Fruit fly (Drosophila melanogaster) whole organism, pupa: ENCODE measurements around the gene CG32263.

Experiments
- CG10348 ChIP-seq: fragments of 200-800 bp; sonication (Bioruptor generic); IDR thresholded peaks from 2 replicates; pipeline ENCODE4 v1.3.6; 2022; ENCODE audit warnings: missing biosample characterization, missing genetic modification characterization
- CG12605 ChIP-seq: fragments of 200-800 bp; sonication (Bioruptor generic); IDR thresholded peaks from 2 replicates; pipeline ENCODE4 v1.3.6; 2022; ENCODE audit warnings: missing biosample characterization, missing genetic modification characterization
- CG13204 ChIP-seq: fragments of 200-800 bp; sonication (Bioruptor generic); optimal IDR thresholded peaks from 2 replicates; lab custom pipeline; 2018; ENCODE audit warnings: missing biosample characterization, mild to moderate bottlenecking, missing genetic modification characterization, moderate library complexity
- CG14655 ChIP-seq: fragments of 200-800 bp; sonication (Bioruptor generic); optimal IDR thresholded peaks from 3 replicates; lab custom pipeline; 2017; ENCODE audit warnings: mild to moderate bottlenecking, missing biosample characterization, missing genetic modification reagents, missing genetic modification characterization
- CG15710 ChIP-seq: fragments of 200-800 bp; sonication (Bioruptor generic); optimal IDR thresholded peaks from 2 replicates; lab custom pipeline; 2018; ENCODE audit warnings: missing biosample characterization, mild to moderate bottlenecking, missing genetic modification characterization, moderate library complexity
- CG17806 ChIP-seq: fragments of 200-800 bp; sonication (Bioruptor generic); optimal IDR thresholded peaks from 2 replicates; lab custom pipeline; 2018; ENCODE audit warnings: missing biosample characterization, mild to moderate bottlenecking, missing genetic modification characterization, moderate library complexity
- CG32121 ChIP-seq: fragments of 200-800 bp; sonication (Bioruptor generic); IDR thresholded peaks from 2 replicates; pipeline ENCODE4 v1.3.6; 2022; ENCODE audit warnings: missing biosample characterization, missing genetic modification characterization
- CG34367 ChIP-seq: fragments of 200-800 bp; sonication (Bioruptor generic); optimal IDR thresholded peaks from 2 replicates; lab custom pipeline; 2018; ENCODE audit warnings: missing biosample characterization, mild to moderate bottlenecking, missing genetic modification characterization
- CG4496 ChIP-seq: fragments of 200-800 bp; sonication (Bioruptor generic); IDR thresholded peaks from 3 replicates; pipeline ENCODE4 v1.3.6; 2022; ENCODE audit warnings: missing biosample characterization, missing genetic modification characterization
- CG8159 ChIP-seq: fragments of 200-800 bp; sonication (Bioruptor generic); optimal IDR thresholded peaks from 3 replicates; lab custom pipeline; 2018; ENCODE audit warnings: missing biosample characterization, mild to moderate bottlenecking, missing genetic modification characterization, moderate library complexity
- CG8301 ChIP-seq: fragments of 200-800 bp; sonication (Bioruptor generic); optimal IDR thresholded peaks from 2 replicates; lab custom pipeline; 2018; ENCODE audit warnings: missing biosample characterization, mild to moderate bottlenecking, missing genetic modification characterization
- CG9948 ChIP-seq: fragments of 200-800 bp; sonication (Bioruptor generic); optimal IDR thresholded peaks from 2 replicates; lab custom pipeline; 2018; ENCODE audit warnings: missing biosample characterization, mild to moderate bottlenecking, missing genetic modification characterization, moderate library complexity
- D1 ChIP-seq: fragments of 200-800 bp; sonication (Bioruptor generic); optimal IDR thresholded peaks from 2 replicates; lab custom pipeline; 2018; ENCODE audit warnings: missing biosample characterization, mild to moderate bottlenecking, missing genetic modification characterization, moderate library complexity
- EcR ChIP-seq: fragments of 200-800 bp; sonication (Bioruptor generic); optimal IDR thresholded peaks from 3 replicates; lab custom pipeline; 2019; ENCODE audit warnings: missing biosample characterization, missing genetic modification characterization, mild to moderate bottlenecking, moderate library complexity, missing genetic modification reagents
- Ets98B ChIP-seq: fragments of 200-800 bp; sonication (Bioruptor generic); IDR thresholded peaks from 2 replicates; pipeline ENCODE4 v1.3.6; 2022; ENCODE audit warnings: missing biosample characterization, missing genetic modification characterization
- Pif1A ChIP-seq: fragments of 200-800 bp; sonication (Bioruptor generic); optimal IDR thresholded peaks from 3 replicates; lab custom pipeline; 2016; ENCODE audit warnings: missing biosample characterization, missing genetic modification characterization
- Pif1B ChIP-seq: fragments of 200-800 bp; sonication (Bioruptor generic); optimal IDR thresholded peaks from 3 replicates; lab custom pipeline; 2016; ENCODE audit warnings: missing biosample characterization, missing genetic modification characterization
- Snoo ChIP-seq: fragments of 200-800 bp; sonication (Bioruptor generic); optimal IDR thresholded peaks from 3 replicates; lab custom pipeline; 2017; ENCODE audit warnings: missing biosample characterization, mild to moderate bottlenecking, missing genetic modification characterization, inconsistent platforms
- fd96Ca ChIP-seq: fragments of 200-800 bp; sonication (Bioruptor generic); IDR thresholded peaks from 3 replicates; pipeline ENCODE4 v1.3.6; 2022; ENCODE audit warnings: missing biosample characterization, missing genetic modification characterization
- gl ChIP-seq: fragments of 200-800 bp; sonication (Bioruptor generic); optimal IDR thresholded peaks from 2 replicates; lab custom pipeline; 2018; ENCODE audit warnings: missing biosample characterization, mild to moderate bottlenecking, missing genetic modification characterization
- rn ChIP-seq: fragments of 200-800 bp; sonication (Bioruptor generic); IDR thresholded peaks from 2 replicates; pipeline ENCODE4 v1.3.6; 2022; ENCODE audit warnings: missing biosample characterization, missing genetic modification characterization

The CG32263 gene

dm6 chr3L:3772284-3772987 lies 38.5 kb downstream of the CG32263 start:
- TF ChIP-seq fd96Ca (GFP tag; lab: Robert Waterston, UW) (no peak), CG8159 (tag; lab: Kevin White, UChicago) (no peak), CG8301 (tag; lab: Kevin White, UChicago) (no peak), gl (tag; lab: Kevin White, UChicago) (no peak), CG34367 (no peak), CG9948 (no peak), CG17806 (tag; lab: Kevin White, UChicago) (no peak), CG4496 (GFP tag; lab: Robert Waterston, UW) (peak; percentile 60; the same call in 1 of the 3 replicates), D1 (tag; lab: Kevin White, UChicago) (no peak), EcR (GFP tag; lab: Kevin White, UChicago) (no peak), Ets98B (GFP tag; lab: Robert Waterston, UW) (peak; percentile 57; the same call in 1 of the 2 replicates), CG12605 (GFP tag; lab: Robert Waterston, UW) (no peak), Pif1B (GFP tag; lab: Kevin White, UChicago) (no peak), CG10348 (no peak), rn (GFP tag; lab: Robert Waterston, UW) (no peak), CG32121 (GFP tag; lab: Robert Waterston, UW) (peak; percentile 78), Snoo (no peak), CG15710 (tag; lab: Kevin White, UChicago) (no peak)

DNA sequence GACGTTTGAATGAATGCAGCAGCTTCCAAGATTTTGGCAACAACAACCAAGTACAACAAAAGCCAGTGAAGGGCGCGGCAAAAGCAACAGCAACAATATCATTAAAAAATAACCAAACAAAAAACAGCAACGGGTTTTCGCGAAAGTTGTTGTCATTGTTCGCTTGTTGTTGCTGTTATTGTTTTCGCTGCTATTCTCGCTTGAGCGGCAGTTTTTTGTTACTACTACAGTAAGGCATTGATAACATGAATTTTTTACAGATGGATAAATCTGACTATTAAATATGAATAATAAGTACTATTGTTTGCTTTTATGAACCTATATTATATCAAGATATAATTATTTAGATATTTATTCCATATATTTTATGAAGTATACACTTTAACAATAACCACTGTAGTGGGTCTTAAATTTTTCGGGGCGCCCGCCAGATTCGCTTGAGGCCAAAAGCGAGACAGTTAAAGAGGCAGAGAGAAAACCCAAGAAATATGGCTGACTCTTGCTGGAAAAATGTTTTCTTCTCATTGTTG lies 39.4 kb downstream of the CG32263 start:
- peak; percentile 87 for TF ChIP-seq Pif1B (GFP tag; lab: Kevin White, UChicago)
- TF ChIP-seq CG4496 (GFP tag; lab: Robert Waterston, UW), result peak; percentile 81
- TF ChIP-seq Ets98B (GFP tag; lab: Robert Waterston, UW), result peak; percentile 80
- TF ChIP-seq EcR (GFP tag; lab: Kevin White, UChicago), result peak; percentile 48
- TF ChIP-seq rn (GFP tag; lab: Robert Waterston, UW), result peak; percentile 70; the same call in 1 of the 2 replicates
- TF ChIP-seq D1 (tag; lab: Kevin White, UChicago), result peak; percentile 48
- peak; percentile 85 for TF ChIP-seq CG12605 (GFP tag; lab: Robert Waterston, UW)
- TF ChIP-seq CG8301 (tag; lab: Kevin White, UChicago), result peak; percentile 76
- peak; percentile 66 for TF ChIP-seq CG17806 (tag; lab: Kevin White, UChicago)
- peak; percentile 76 for TF ChIP-seq CG14655 (GFP tag; lab: Kevin White, UChicago)
- TF ChIP-seq CG13204, result peak; percentile 55
- TF ChIP-seq CG32121 (GFP tag; lab: Robert Waterston, UW), result peak; percentile 94
- TF ChIP-seq CG10348, result peak; percentile 32; the same call in 1 of the 2 replicates
- peak; percentile 77 for TF ChIP-seq fd96Ca (GFP tag; lab: Robert Waterston, UW)
- TF ChIP-seq CG8159 (tag; lab: Kevin White, UChicago), result peak; percentile 78
- TF ChIP-seq CG9948, result peak; percentile 71
- peak; percentile 77 for TF ChIP-seq CG15710 (tag; lab: Kevin White, UChicago)
- peak; percentile 76 for TF ChIP-seq Snoo
- TF ChIP-seq CG34367, result peak; percentile 41
- peak; percentile 81 for TF ChIP-seq Pif1A (GFP tag; lab: Kevin White, UChicago)
- peak; percentile 82 for TF ChIP-seq gl (tag; lab: Kevin White, UChicago)

DNA sequence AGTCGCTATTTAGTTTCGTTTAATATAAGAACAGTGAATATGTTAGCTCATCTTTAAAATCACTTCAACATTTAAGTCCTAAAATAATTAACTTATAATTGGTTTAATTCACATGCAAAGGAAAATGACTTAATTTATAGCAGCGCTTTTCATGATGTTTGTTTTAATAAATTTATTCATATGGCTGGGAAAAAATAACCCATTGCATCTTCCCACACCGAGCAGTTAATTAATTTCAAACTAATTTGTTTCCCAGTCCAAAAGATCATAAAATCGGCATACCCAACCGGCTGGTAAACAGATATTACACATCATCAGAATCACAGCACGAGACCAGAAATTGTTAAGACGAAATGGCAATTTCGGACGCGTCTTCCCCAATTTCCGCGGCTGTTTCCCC lies 40.1 kb downstream of the CG32263 start:
- no peak for TF ChIP-seq CG17806 (tag; lab: Kevin White, UChicago)
- TF ChIP-seq CG8301 (tag; lab: Kevin White, UChicago), result peak; percentile 32
- peak; percentile 26 for TF ChIP-seq CG14655 (GFP tag; lab: Kevin White, UChicago)
- TF ChIP-seq Pif1B (GFP tag; lab: Kevin White, UChicago), result no peak

dm6 chr3L:3769157-3769556 lies 41.8 kb downstream of the CG32263 start:
- 0 out of 3 replicates have a peak, but pooled peaks have one; percentile 18 for TF ChIP-seq CG4496 (GFP tag; lab: Robert Waterston, UW)
- no peak for TF ChIP-seq gl (tag; lab: Kevin White, UChicago)

dm6 chr3L:3767825-3768224 lies 43.1 kb downstream of the CG32263 start:
- TF ChIP-seq Snoo (peak; percentile 4), CG12605 (GFP tag; lab: Robert Waterston, UW) (no peak), fd96Ca (GFP tag; lab: Robert Waterston, UW) (peak; percentile 24; the same call in 1 of the 3 replicates), CG10348 (no peak), CG4496 (GFP tag; lab: Robert Waterston, UW) (peak; percentile 49; the same call in 1 of the 3 replicates), D1 (tag; lab: Kevin White, UChicago) (no peak), CG8301 (tag; lab: Kevin White, UChicago) (no peak), Ets98B (GFP tag; lab: Robert Waterston, UW) (no peak), CG8159 (tag; lab: Kevin White, UChicago) (no peak), CG17806 (tag; lab: Kevin White, UChicago) (no peak), rn (GFP tag; lab: Robert Waterston, UW) (0 out of 2 replicates have a peak, but pooled peaks have one; percentile 3)

DNA sequence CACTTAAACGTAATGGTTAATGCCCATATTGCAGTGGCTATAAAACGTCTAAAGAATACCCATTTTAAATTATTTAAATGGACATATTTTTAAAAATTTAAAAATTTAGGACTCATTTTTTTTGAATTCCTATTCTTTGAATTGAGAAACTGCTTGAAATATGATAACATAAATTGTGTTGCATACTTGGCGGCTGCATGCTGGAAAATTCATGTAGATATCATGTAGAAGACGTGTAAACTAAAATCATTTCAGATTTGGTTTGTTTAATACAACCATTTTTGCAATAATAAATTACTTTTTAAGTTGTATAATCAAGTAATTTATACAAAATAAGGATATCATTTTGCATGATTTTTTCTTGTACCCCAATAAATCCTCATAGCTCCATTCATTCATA lies 44.2 kb downstream of the CG32263 start:
- TF ChIP-seq D1 (tag; lab: Kevin White, UChicago), result peak; percentile 12
- TF ChIP-seq CG8301 (tag; lab: Kevin White, UChicago), result no peak
